Fruit fly (Drosophila melanogaster) whole organism, embryonic: ENCODE results near the gene CG2614.

Experiments
- CG10366 ChIP-seq: fragments of 200-800 bp; sonication (Bioruptor generic); IDR thresholded peaks from 2 replicates; pipeline ENCODE4 v1.3.6; 2022; ENCODE audit warnings: missing biosample characterization, missing genetic modification characterization
- CG11696 ChIP-seq: fragments of 200-800 bp; sonication (Bioruptor generic); IDR thresholded peaks from 2 replicates; pipeline ENCODE4 v1.3.6; 2022; ENCODE audit warnings: missing biosample characterization, missing genetic modification characterization
- CG1233 ChIP-seq: fragments of 200-800 bp; sonication (Bioruptor generic); optimal IDR thresholded peaks from 4 replicates; lab custom pipeline; 2018; ENCODE audit warnings: missing biosample characterization, mild to moderate bottlenecking, missing genetic modification characterization
- CG12659 ChIP-seq: fragments of 200-800 bp; sonication (Bioruptor generic); optimal IDR thresholded peaks from 3 replicates; lab custom pipeline; 2017; ENCODE audit warnings: mild to moderate bottlenecking, missing biosample characterization, missing genetic modification reagents, missing genetic modification characterization
- CG13123 ChIP-seq: fragments of 200-800 bp; sonication (Bioruptor generic); optimal IDR thresholded peaks from 2 replicates; lab custom pipeline; 2016; ENCODE audit warnings: missing biosample characterization, missing genetic modification characterization
- CG14965 ChIP-seq: fragments of 200-800 bp; sonication (Bioruptor generic); optimal IDR thresholded peaks from 2 replicates; lab custom pipeline; 2016; ENCODE audit warnings: missing biosample characterization, missing genetic modification characterization, borderline replicate concordance
- CG17385 ChIP-seq: fragments of 200-800 bp; sonication (Bioruptor generic); optimal IDR thresholded peaks from 3 replicates; lab custom pipeline; 2018; ENCODE audit warnings: missing biosample characterization, mild to moderate bottlenecking, missing genetic modification characterization
- CG17802 ChIP-seq: fragments of 200-800 bp; sonication (Bioruptor generic); optimal IDR thresholded peaks from 2 replicates; lab custom pipeline; 2018; ENCODE audit warnings: missing biosample characterization, mild to moderate bottlenecking, missing genetic modification characterization, moderate library complexity
- CG17912 ChIP-seq: fragments of 200-800 bp; sonication (Bioruptor generic); optimal IDR thresholded peaks from 2 replicates; lab custom pipeline; 2018; ENCODE audit warnings: missing biosample characterization, mild to moderate bottlenecking, missing genetic modification characterization
- CG2678 ChIP-seq: fragments of 200-800 bp; sonication (Bioruptor generic); optimal IDR thresholded peaks from 3 replicates; lab custom pipeline; 2019; ENCODE audit warnings: missing biosample characterization, mild to moderate bottlenecking, missing genetic modification characterization, moderate library complexity
- CG2875 ChIP-seq: fragments of 200-800 bp; sonication (Bioruptor generic); optimal IDR thresholded peaks from 2 replicates; lab custom pipeline; 2017; ENCODE audit warnings: missing biosample characterization, mild to moderate bottlenecking, missing genetic modification characterization, missing genetic modification reagents
- CG30431 ChIP-seq: fragments of 200-800 bp; sonication (Bioruptor generic); optimal IDR thresholded peaks from 2 replicates; lab custom pipeline; 2017; ENCODE audit warnings: missing biosample characterization, missing genetic modification characterization
- CG33557 ChIP-seq: fragments of 200-800 bp; sonication (Bioruptor generic); optimal IDR thresholded peaks from 2 replicates; lab custom pipeline; 2019; ENCODE audit warnings: missing biosample characterization, mild to moderate bottlenecking, missing genetic modification characterization, moderate library complexity
- CG4730 ChIP-seq: fragments of 200-800 bp; sonication (Bioruptor generic); IDR thresholded peaks from 2 replicates; pipeline ENCODE4 v1.3.6; 2022; ENCODE audit warnings: missing biosample characterization, missing genetic modification characterization
- CG6175 ChIP-seq: fragments of 200-800 bp; sonication (Bioruptor generic); IDR thresholded peaks from 3 replicates; pipeline ENCODE4 v1.3.6; 2022; ENCODE audit warnings: missing biosample characterization, missing genetic modification characterization
- CG6689 ChIP-seq: fragments of 200-800 bp; sonication (Bioruptor generic); IDR thresholded peaks from 2 replicates; pipeline ENCODE4 v1.3.6; 2022; ENCODE audit warnings: missing biosample characterization, missing genetic modification characterization
- CG8944 ChIP-seq: fragments of 200-800 bp; sonication (Bioruptor generic); optimal IDR thresholded peaks from 3 replicates; lab custom pipeline; 2016; ENCODE audit warnings: missing biosample characterization, missing genetic modification characterization
- CG9437 ChIP-seq: fragments of 200-800 bp; sonication (Bioruptor generic); optimal IDR thresholded peaks from 2 replicates; lab custom pipeline; 2018; ENCODE audit warnings: missing biosample characterization, mild to moderate bottlenecking, missing genetic modification characterization
- CG9817 ChIP-seq: fragments of 200-800 bp; sonication (Bioruptor generic); optimal IDR thresholded peaks from 2 replicates; lab custom pipeline; 2018; ENCODE audit warnings: missing biosample characterization, mild to moderate bottlenecking, missing genetic modification characterization, moderate library complexity
- Doc2 ChIP-seq: fragments of 200-800 bp; sonication (Bioruptor generic); IDR thresholded peaks from 2 replicates; pipeline ENCODE4 v1.3.6; 2022; ENCODE audit warnings: missing biosample characterization, missing genetic modification characterization
- Doc3 ChIP-seq: fragments of 200-800 bp; sonication (Bioruptor generic); IDR thresholded peaks from 3 replicates; pipeline ENCODE4 v1.3.6; 2022; ENCODE audit warnings: missing biosample characterization, missing genetic modification characterization; ENCODE audit not compliant: partially characterized antibody
- Elba2 ChIP-seq: fragments of 200-800 bp; sonication (Bioruptor generic); optimal IDR thresholded peaks from 3 replicates; lab custom pipeline; 2016; ENCODE audit warnings: missing biosample characterization, missing genetic modification characterization
- Gug ChIP-seq: fragments of 200-800 bp; sonication (Bioruptor generic); IDR thresholded peaks from 4 replicates; pipeline ENCODE4 v1.3.6; 2022; ENCODE audit warnings: missing biosample characterization, missing genetic modification characterization
- HHEX ChIP-seq: fragments of 200-800 bp; sonication (Bioruptor generic); optimal IDR thresholded peaks from 3 replicates; lab custom pipeline; 2017; ENCODE audit warnings: missing biosample characterization, mild to moderate bottlenecking, missing genetic modification characterization, missing genetic modification reagents
- Hr3 ChIP-seq: fragments of 200-800 bp; sonication (Bioruptor generic); optimal IDR thresholded peaks from 3 replicates; lab custom pipeline; 2016; ENCODE audit warnings: missing biosample characterization, missing genetic modification characterization
- MTF-1 ChIP-seq: fragments of 200-800 bp; sonication (Bioruptor generic); optimal IDR thresholded peaks from 2 replicates; lab custom pipeline; 2018; ENCODE audit warnings: missing biosample characterization, mild to moderate bottlenecking, missing genetic modification characterization, borderline replicate concordance
- NC2β ChIP-seq: fragments of 200-800 bp; sonication (Bioruptor generic); optimal IDR thresholded peaks from 2 replicates; lab custom pipeline; 2016; ENCODE audit warnings: missing biosample characterization, missing genetic modification characterization
- Optix ChIP-seq: fragments of 200-800 bp; sonication (Bioruptor generic); IDR thresholded peaks from 3 replicates; pipeline ENCODE4 v1.3.6; 2022; ENCODE audit warnings: missing biosample characterization, missing genetic modification characterization
- Sox102F ChIP-seq: fragments of 200-800 bp; sonication (Bioruptor generic); optimal IDR thresholded peaks from 2 replicates; lab custom pipeline; 2018; ENCODE audit warnings: missing biosample characterization, mild to moderate bottlenecking, missing genetic modification characterization, moderate library complexity
- Vsx1 ChIP-seq: fragments of 200-800 bp; sonication (Bioruptor generic); optimal IDR thresholded peaks from 2 replicates; lab custom pipeline; 2017; ENCODE audit warnings: missing biosample characterization, mild to moderate bottlenecking, missing genetic modification characterization, missing genetic modification reagents
- crc ChIP-seq: fragments of 200-800 bp; sonication (Bioruptor generic); optimal IDR thresholded peaks from 2 replicates; lab custom pipeline; 2016; ENCODE audit warnings: missing biosample characterization, missing genetic modification characterization
- eve ChIP-seq, 2 experiments: fragments of >200 bp; optimal IDR thresholded peaks; 2 replicates each; lab custom pipeline; 2017; ENCODE audit warnings: missing biosample characterization in 2 of 2, missing genetic modification characterization in 2 of 2
- gem ChIP-seq: fragments of 200-800 bp; sonication (Bioruptor generic); optimal IDR thresholded peaks from 2 replicates; lab custom pipeline; 2019; ENCODE audit warnings: missing biosample characterization, mild to moderate bottlenecking, missing genetic modification characterization, moderate library complexity
- insv ChIP-seq, 2 experiments: fragments of 200-800 bp; sonication (Bioruptor generic); optimal IDR thresholded peaks; 3 replicates each; lab custom pipeline; 2016 to 2018; ENCODE audit warnings: missing biosample characterization in 2 of 2, missing genetic modification characterization in 2 of 2
- kni ChIP-seq: fragments of 200-800 bp; sonication (Bioruptor generic); optimal IDR thresholded peaks from 3 replicates; lab custom pipeline; 2017; ENCODE audit warnings: mild to moderate bottlenecking, missing biosample characterization, missing genetic modification reagents, missing genetic modification characterization
- mam ChIP-seq: fragments of 200-800 bp; sonication (Bioruptor generic); optimal IDR thresholded peaks from 3 replicates; lab custom pipeline; 2016; ENCODE audit warnings: missing biosample characterization, missing genetic modification characterization
- pnt ChIP-seq: fragments of 200-800 bp; sonication (Bioruptor generic); optimal IDR thresholded peaks from 3 replicates; lab custom pipeline; 2016; ENCODE audit warnings: missing biosample characterization, missing genetic modification characterization
- scrt ChIP-seq: fragments of 200-800 bp; sonication (Bioruptor generic); optimal IDR thresholded peaks from 2 replicates; lab custom pipeline; 2018; ENCODE audit warnings: missing biosample characterization, mild to moderate bottlenecking, missing genetic modification characterization, moderate library complexity
- sens ChIP-seq: fragments of 200-800 bp; sonication (Bioruptor generic); peaks from one replicate; lab custom pipeline; 2016; ENCODE audit warnings: missing biosample characterization, missing genetic modification characterization
- sens-2 ChIP-seq: fragments of 200-800 bp; sonication (Bioruptor generic); IDR thresholded peaks from 2 replicates; pipeline ENCODE4 v1.3.6; 2022; ENCODE audit warnings: missing biosample characterization, missing genetic modification characterization
- sna ChIP-seq: fragments of 200-800 bp; sonication (Bioruptor generic); IDR thresholded peaks from 2 replicates; pipeline ENCODE4 v1.3.6; 2022; ENCODE audit warnings: missing biosample characterization, missing genetic modification characterization; ENCODE audit not compliant: partially characterized antibody
- tin ChIP-seq: fragments of 200-800 bp; sonication (Bioruptor generic); optimal IDR thresholded peaks from 3 replicates; lab custom pipeline; 2016; ENCODE audit warnings: missing biosample characterization, missing genetic modification characterization
- usp ChIP-seq: fragments of >200 bp; optimal IDR thresholded peaks from 2 replicates; lab custom pipeline; 2017; ENCODE audit warnings: missing biosample characterization, missing genetic modification characterization
- yki ChIP-seq: fragments of >200 bp; optimal IDR thresholded peaks from 3 replicates; lab custom pipeline; 2018

The CG2614 gene

dm6 chr2L:20638413-20638812, 17.8 kb upstream of the CG2614 start (continued):
- no peak for TF ChIP-seq Vsx1 (GFP tag; lab: Kevin White, UChicago)
- TF ChIP-seq CG33557 (GFP tag; lab: Kevin White, UChicago) = no peak
- peak; percentile 53 for TF ChIP-seq yki (lab: Kevin White, UChicago)
- no peak for TF ChIP-seq Optix (GFP tag; lab: Robert Waterston, UW)
- TF ChIP-seq MTF-1 (GFP tag; lab: Kevin White, UChicago) = no peak
- TF ChIP-seq Hr3 (GFP tag; lab: Kevin White, UChicago) = no peak
- no peak for TF ChIP-seq CG4730 (GFP tag; lab: Robert Waterston, UW)
- no peak for TF ChIP-seq sens-2 (GFP tag; lab: Robert Waterston, UW)
- TF ChIP-seq CG10366 (GFP tag; lab: Robert Waterston, UW) = no peak
- no peak for TF ChIP-seq usp (GFP tag; lab: Kevin White, UChicago)
- no peak for TF ChIP-seq CG9437 (GFP tag; lab: Kevin White, UChicago)
- TF ChIP-seq CG14965 (GFP tag; lab: Kevin White, UChicago) = no peak
- peak; percentile 64 for TF ChIP-seq CG6689
- no peak for TF ChIP-seq CG11696 (GFP tag; lab: Robert Waterston, UW)
- TF ChIP-seq Sox102F = no peak
- TF ChIP-seq CG12659 (GFP tag; lab: Kevin White, UChicago) = peak; percentile 33
- TF ChIP-seq NC2β = no peak
- TF ChIP-seq eve (GFP tag; optimal IDR thresholded peaks at IDR 0.05; lab: Kevin White, UChicago) = no peak

dm6 chr2L:20639821-20640220, 16.4 kb upstream of the CG2614 start, which contains the start of gene CG31680:
Gene CG31680, plus strand, starts transcription at chr2L:20640121.
- TF ChIP-seq scrt (GFP tag; lab: Kevin White, UChicago) = no peak
- no peak for TF ChIP-seq gem (tag; lab: Kevin White, UChicago)
- TF ChIP-seq sna (GFP tag; lab: Robert Waterston, UW) = no peak
- TF ChIP-seq yki (lab: Kevin White, UChicago) = no peak
- no peak for TF ChIP-seq CG17385 (GFP tag; lab: Kevin White, UChicago)
- TF ChIP-seq HHEX = no peak
- no peak for TF ChIP-seq CG17802 (tag; lab: Kevin White, UChicago)
- no peak for TF ChIP-seq sens (GFP tag; lab: Kevin White, UChicago)

- TF ChIP-seq CG8944 (GFP tag; lab: Kevin White, UChicago) (no peak), Elba2 (GFP tag; lab: Kevin White, UChicago) (peak; percentile 38)
- TF ChIP-seq, all 482 proteins: peak for 1
Measured at dm6 chr2L:20640617-20641016, 15.6 kb upstream of the CG2614 start, which contains the start of gene Sfp38D. Gene Sfp38D, plus strand, starts transcription at chr2L:20640917.

- TF ChIP-seq CG1233 (GFP tag; lab: Kevin White, UChicago) = no peak
Measured at dm6 chr2L:20643144-20643543, 13.1 kb upstream of the CG2614 start, which contains the start of gene CG17470. Gene CG17470, minus strand, starts transcription at chr2L:20643244.

dm6 chr2L:20645394-20645869, 10.8 kb upstream of the CG2614 start, which contains the start of the genes phr6-4 and CG2608:
Gene phr6-4, minus strand, starts transcription at chr2L:20645791.
Gene CG2608, plus strand, starts transcription at chr2L:20645822.
- TF ChIP-seq Doc2 (peak; percentile 64; the same call in 1 of the 2 replicates), CG6175 (GFP tag; lab: Robert Waterston, UW) (peak; percentile 68), Doc3 (no peak), Gug (GFP tag; lab: Robert Waterston, UW) (peak; percentile 85), CG17912 (GFP tag; lab: Kevin White, UChicago) (no peak), tin (peak; percentile 92), CG30431 (GFP tag; lab: Kevin White, UChicago) (peak; percentile 86), crc (GFP tag; lab: Kevin White, UChicago) (peak; percentile 46), usp (GFP tag; lab: Kevin White, UChicago) (no peak), kni (GFP tag; lab: Kevin White, UChicago) (peak; percentile 46), pnt (GFP tag; lab: Kevin White, UChicago) (peak; percentile 91), insv (GFP tag; optimal IDR thresholded peaks at IDR 0.05; lab: Kevin White, UChicago) (peak in 1 of 2 experiments; percentile 55), CG13123 (GFP tag; lab: Kevin White, UChicago) (peak; percentile 78), CG2678 (tag; lab: Kevin White, UChicago) (peak; percentile 96), mam (peak; percentile 91), CG2875 (GFP tag; lab: Kevin White, UChicago) (peak; percentile 86), CG9817 (peak; percentile 90)
